Fruit fly (Drosophila melanogaster) whole organism, embryonic: ENCODE data around the gene CG13605.

Experiments
- B-H2 ChIP-seq: fragments of 200-800 bp; sonication (Bioruptor generic); optimal IDR thresholded peaks from 2 replicates; lab custom pipeline; 2018; ENCODE audit warnings: missing biosample characterization, mild to moderate bottlenecking, missing genetic modification characterization
- Blimp-1 ChIP-seq: fragments of 200-800 bp; sonication (Bioruptor generic); optimal IDR thresholded peaks from 3 replicates; lab custom pipeline; 2018; ENCODE audit warnings: missing biosample characterization, missing genetic modification characterization, mild to moderate bottlenecking, moderate library complexity, missing genetic modification reagents
- CG11085 ChIP-seq: fragments of 200-800 bp; sonication (Bioruptor generic); IDR thresholded peaks from 2 replicates; pipeline ENCODE4 v1.3.6; 2022; ENCODE audit warnings: missing biosample characterization, missing genetic modification characterization
- CG1602 ChIP-seq: fragments of 200-800 bp; sonication (Bioruptor generic); optimal IDR thresholded peaks from 3 replicates; lab custom pipeline; 2016; ENCODE audit warnings: missing biosample characterization, missing genetic modification characterization
- CG16813 ChIP-seq: fragments of 200-800 bp; sonication (Bioruptor generic); IDR thresholded peaks from 3 replicates; pipeline ENCODE4 v1.3.6; 2022; ENCODE audit warnings: missing biosample characterization, missing genetic modification characterization; ENCODE audit not compliant: partially characterized antibody
- CG2712 ChIP-seq: fragments of 200-800 bp; optimal IDR thresholded peaks from 3 replicates; lab custom pipeline; 2019; ENCODE audit warnings: missing biosample characterization, mild to moderate bottlenecking, missing genetic modification characterization, moderate library complexity
- HLH4C ChIP-seq: fragments of 200-800 bp; sonication (Bioruptor generic); IDR thresholded peaks from 3 replicates; pipeline ENCODE4 v1.3.6; 2022; ENCODE audit warnings: missing biosample characterization, missing genetic modification characterization; ENCODE audit not compliant: partially characterized antibody
- MTF-1 ChIP-seq: fragments of 200-800 bp; sonication (Bioruptor generic); optimal IDR thresholded peaks from 2 replicates; lab custom pipeline; 2018; ENCODE audit warnings: missing biosample characterization, mild to moderate bottlenecking, missing genetic modification characterization, borderline replicate concordance
- Ptx1 ChIP-seq: fragments of 200-800 bp; sonication (Bioruptor generic); IDR thresholded peaks from 2 replicates; pipeline ENCODE4 v1.3.6; 2022; ENCODE audit warnings: missing biosample characterization, missing genetic modification characterization
- aop ChIP-seq: fragments of 200-800 bp; sonication (Bioruptor generic); IDR thresholded peaks from 2 replicates; pipeline ENCODE4 v1.3.6; 2022; ENCODE audit warnings: missing biosample characterization, missing genetic modification characterization
- dm ChIP-seq: fragments of 200-800 bp; sonication (Bioruptor generic); optimal IDR thresholded peaks from 3 replicates; lab custom pipeline; 2016; ENCODE audit warnings: missing biosample characterization, missing genetic modification characterization
- phol ChIP-seq: fragments of 200-800 bp; sonication (Bioruptor generic); optimal IDR thresholded peaks from 3 replicates; lab custom pipeline; 2018; ENCODE audit warnings: missing biosample characterization, mild to moderate bottlenecking, missing genetic modification characterization, moderate library complexity
- pum ChIP-seq: fragments of 200-800 bp; sonication (Bioruptor generic); optimal IDR thresholded peaks from 2 replicates; lab custom pipeline; 2016; ENCODE audit warnings: missing biosample characterization, missing genetic modification characterization

DNA sequence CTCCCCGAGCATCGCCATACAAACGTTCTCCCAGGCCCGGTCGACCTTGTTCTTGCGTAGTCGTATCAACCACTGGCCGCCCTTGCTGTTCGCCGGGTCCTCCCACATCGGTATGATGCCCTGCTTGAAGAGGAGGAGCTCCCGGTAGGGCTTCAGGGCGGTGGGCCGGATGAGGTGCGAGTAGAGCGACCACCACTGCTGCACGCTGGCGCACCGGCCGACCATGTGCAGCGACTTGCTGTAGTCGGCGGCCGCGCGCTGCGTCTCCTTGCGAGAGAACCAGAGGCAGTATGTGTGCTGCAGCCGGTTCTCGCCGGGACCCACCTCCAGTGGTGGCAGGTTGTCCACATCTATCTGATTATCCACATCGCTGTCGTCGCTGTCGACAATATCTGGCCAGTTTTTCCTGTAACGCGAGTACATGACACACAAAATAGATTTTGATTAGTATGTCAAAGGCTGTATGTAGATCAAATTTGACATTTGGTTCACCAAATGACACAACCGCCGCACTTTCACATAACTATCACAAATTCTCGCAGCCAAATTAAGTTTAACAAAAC is 5.2 kb downstream of the CG13605 start, which contains the start of gene CG10694:
- no peak for TF ChIP-seq MTF-1 (GFP tag; lab: Kevin White, UChicago)
- no peak for TF ChIP-seq pum (GFP tag; lab: Kevin White, UChicago)
- no peak for TF ChIP-seq B-H2 (GFP tag; lab: Kevin White, UChicago)
- TF ChIP-seq phol (tag; lab: Kevin White, UChicago), result no peak
- TF ChIP-seq CG2712 (tag; lab: Kevin White, UChicago), result no peak
- no peak for TF ChIP-seq CG11085 (GFP tag; lab: Robert Waterston, UW)
- TF ChIP-seq HLH4C (GFP tag; lab: Robert Waterston, UW), result no peak
- TF ChIP-seq CG16813 (GFP tag; lab: Robert Waterston, UW), result no peak
- no peak for TF ChIP-seq aop (GFP tag; lab: Robert Waterston, UW)
- no peak for TF ChIP-seq Ptx1 (GFP tag; lab: Robert Waterston, UW)
- no peak for TF ChIP-seq dm
- no peak for TF ChIP-seq Blimp-1 (GFP tag; lab: Kevin White, UChicago)
- no peak for TF ChIP-seq CG1602 (GFP tag; lab: Kevin White, UChicago)
